Worm (Caenorhabditis elegans): ENCODE measurements around the gene parg-1.

Gene parg-1

DNA sequence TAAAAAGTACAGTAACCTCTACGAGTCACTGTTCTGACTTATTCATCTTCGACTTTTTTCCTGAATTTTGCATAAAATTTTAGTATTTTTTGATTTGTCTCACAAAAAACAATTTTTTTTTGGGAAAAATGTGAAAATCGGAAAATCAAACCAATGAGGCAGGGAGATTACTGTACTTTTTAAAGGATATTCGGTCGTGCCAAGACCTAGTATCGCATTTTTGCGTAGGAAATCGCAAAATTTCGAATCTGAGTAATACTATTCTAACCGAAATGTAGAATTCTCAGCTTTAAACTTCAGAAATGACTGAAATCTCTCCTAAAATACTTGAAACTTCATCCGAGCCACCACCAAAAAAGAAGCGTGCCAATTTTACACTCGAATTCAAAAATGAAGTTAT, 8.3 kb upstream of the parg-1 start, which contains the start of gene F21D5.4:
TSS of gene F21D5.4 (plus strand) at position 301 of the 400 bp plus-strand sequence.
- no peak for TF ChIP-seq elt-1 (tag; optimal IDR thresholded peaks at IDR 0.05; ENCODE audit: borderline replicate concordance, insufficient read depth)
- TF ChIP-seq nhr-2 (tag; optimal IDR thresholded peaks at IDR 0.05): no peak
- TF ChIP-seq lsy-2 (tag; optimal IDR thresholded peaks at IDR 0.05): no peak
- no peak for TF ChIP-seq unc-120 (tag; optimal IDR thresholded peaks at IDR 0.05; ENCODE audit: poor library complexity, severe bottlenecking)
- no peak for TF ChIP-seq lin-32 (GFP tag; optimal IDR thresholded peaks at IDR 0.05)
- TF ChIP-seq lin-13 (tag; optimal IDR thresholded peaks at IDR 0.05): no peak
- no peak for TF ChIP-seq drap-1 (GFP tag; optimal IDR thresholded peaks at IDR 0.05)
- TF ChIP-seq hlh-1 (tag; optimal IDR thresholded peaks at IDR 0.05): no peak

DNA sequence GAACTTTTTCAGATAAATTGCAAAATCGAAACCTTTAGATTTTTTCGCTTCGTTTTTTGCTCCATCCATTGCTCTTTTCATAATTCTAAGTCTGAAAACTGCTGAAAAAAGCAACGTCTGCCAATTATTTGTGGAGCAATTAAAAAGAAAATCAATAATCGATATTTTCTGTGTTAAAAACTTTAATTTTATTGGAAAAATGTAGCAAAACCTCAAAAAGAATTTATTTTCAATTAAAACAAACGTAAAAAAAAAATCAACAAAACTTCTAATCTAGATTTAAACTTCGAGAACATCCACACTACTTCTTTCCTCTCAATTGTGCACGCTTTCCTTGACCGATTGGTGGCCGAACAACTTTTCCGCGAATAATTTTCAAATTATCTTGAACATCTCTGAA, 6.8 kb upstream of the parg-1 start, which contains the start of gene F21D5.5:
TSS of gene F21D5.5 (minus strand) at position 101 of the 400 bp plus-strand sequence.
- no peak for TF ChIP-seq unc-120 (tag; optimal IDR thresholded peaks at IDR 0.05; ENCODE audit: poor library complexity, severe bottlenecking)
- no peak for TF ChIP-seq lsy-2 (tag; optimal IDR thresholded peaks at IDR 0.05)
- TF ChIP-seq pha-4 (tag; optimal IDR thresholded peaks at IDR 0.05): no peak
- TF ChIP-seq ceh-83 (GFP tag; optimal IDR thresholded peaks at IDR 0.05): no peak
- TF ChIP-seq bed-3 (GFP tag; optimal IDR thresholded peaks at IDR 0.05): no peak
- no peak for TF ChIP-seq nhr-237 (tag; optimal IDR thresholded peaks at IDR 0.05)
- TF ChIP-seq unc-39 (tag; optimal IDR thresholded peaks at IDR 0.05): no peak
- no peak for TF ChIP-seq ztf-11 (tag; optimal IDR thresholded peaks at IDR 0.05)

ce11 chrIV:8739926-8740325, 6.1 kb upstream of the parg-1 start, which contains the start of gene mrps-33:
Gene mrps-33 (minus strand): TSS chrIV:8740026.
- TF ChIP-seq mls-2 (tag; optimal IDR thresholded peaks at IDR 0.05) (no peak), sptf-1 (tag; optimal IDR thresholded peaks at IDR 0.05) (no peak), ceh-43 (GFP tag; optimal IDR thresholded peaks at IDR 0.05) (no peak), ham-2 (GFP tag; optimal IDR thresholded peaks at IDR 0.05) (no peak)

DNA sequence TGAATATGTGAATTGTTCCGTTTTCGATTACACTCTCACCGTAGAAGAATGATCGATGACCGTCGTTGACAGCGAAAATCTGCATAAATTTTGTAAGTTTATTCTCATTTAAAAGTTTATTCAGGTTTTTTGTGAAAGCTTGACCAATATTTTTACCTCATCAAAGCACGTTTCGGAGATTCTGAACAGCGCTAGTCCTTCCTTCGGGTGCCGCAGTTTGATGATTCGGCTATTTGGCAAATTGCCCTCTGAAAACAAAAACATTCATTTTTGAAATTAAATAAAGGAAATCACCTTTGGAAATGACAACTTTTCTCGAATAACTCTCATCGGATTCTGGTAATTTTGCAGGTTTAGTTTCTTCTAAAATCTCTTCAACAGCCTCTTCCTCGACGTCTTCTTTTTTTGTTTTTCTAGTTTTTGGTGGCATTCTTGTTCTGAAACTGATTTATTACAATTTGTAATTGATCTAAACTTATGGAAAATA, 5.1 kb upstream of the parg-1 start, which contains the start of gene F21D5.6:
TSS of gene F21D5.6 (minus strand) at position 437 of the 487 bp plus-strand sequence.
- TF ChIP-seq cnd-1 (tag; optimal IDR thresholded peaks at IDR 0.05) (no peak), blmp-1 (tag; optimal IDR thresholded peaks at IDR 0.05) (no peak), sptf-1 (tag; optimal IDR thresholded peaks at IDR 0.05) (no peak), unc-39 (tag; optimal IDR thresholded peaks at IDR 0.05) (no peak)

DNA sequence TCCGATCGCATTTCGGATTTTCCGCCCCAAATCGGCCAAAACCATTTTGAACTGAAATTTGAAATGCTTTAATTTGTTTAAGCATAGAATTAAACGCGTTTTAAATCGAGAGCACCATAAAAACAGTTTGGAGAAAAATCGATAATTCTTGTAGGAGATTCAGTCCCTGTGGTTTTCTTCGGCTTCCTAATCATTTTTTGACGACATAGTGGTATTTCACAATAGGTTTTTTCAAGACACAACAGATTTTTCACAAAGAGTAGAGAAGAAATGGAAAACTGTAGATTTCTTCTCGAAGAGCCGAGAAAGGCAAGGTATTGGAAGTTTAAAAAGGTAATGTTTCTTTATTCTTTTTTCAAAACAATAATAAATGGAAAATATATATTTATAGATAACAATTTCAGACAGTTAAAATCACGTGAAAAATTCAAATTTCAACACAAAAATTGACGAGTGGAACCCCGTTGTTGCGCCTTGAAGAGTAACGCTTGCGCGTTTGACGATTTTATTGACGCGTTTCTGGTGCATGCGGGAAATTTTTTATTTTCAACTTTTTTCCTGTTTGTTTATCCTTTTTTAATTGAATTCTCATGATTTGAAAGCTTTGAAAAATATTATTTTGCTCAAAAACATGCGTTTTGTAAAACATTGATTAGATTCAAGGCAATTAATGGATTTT, 2.3 kb upstream of the parg-1 start, which contains the start of gene F21D5.7:
TSS of gene F21D5.7 (minus strand) at position 51 of the 679 bp plus-strand sequence.
- TF ChIP-seq mep-1 (tag; optimal IDR thresholded peaks at IDR 0.05): peak; percentile 49
- peak; percentile 31 for TF ChIP-seq sptf-1 (tag; optimal IDR thresholded peaks at IDR 0.05)
- no peak for TF ChIP-seq lin-32 (GFP tag; optimal IDR thresholded peaks at IDR 0.05)
- peak; percentile 33 for TF ChIP-seq nhr-237 (tag; optimal IDR thresholded peaks at IDR 0.05)
- TF ChIP-seq lin-13 (tag; optimal IDR thresholded peaks at IDR 0.05): peak; percentile 1
- TF ChIP-seq snpc-4 (tag; optimal IDR thresholded peaks at IDR 0.05): no peak
- peak; percentile 65 for TF ChIP-seq lsy-2 (tag; optimal IDR thresholded peaks at IDR 0.05)
- no peak for TF ChIP-seq unc-62 (GFP tag; optimal IDR thresholded peaks at IDR 0.05)
- peak; percentile 28 for TF ChIP-seq ces-1 (GFP tag; optimal IDR thresholded peaks at IDR 0.05)
- peak; percentile 36 for TF ChIP-seq pha-4 (tag; optimal IDR thresholded peaks at IDR 0.05)

DNA sequence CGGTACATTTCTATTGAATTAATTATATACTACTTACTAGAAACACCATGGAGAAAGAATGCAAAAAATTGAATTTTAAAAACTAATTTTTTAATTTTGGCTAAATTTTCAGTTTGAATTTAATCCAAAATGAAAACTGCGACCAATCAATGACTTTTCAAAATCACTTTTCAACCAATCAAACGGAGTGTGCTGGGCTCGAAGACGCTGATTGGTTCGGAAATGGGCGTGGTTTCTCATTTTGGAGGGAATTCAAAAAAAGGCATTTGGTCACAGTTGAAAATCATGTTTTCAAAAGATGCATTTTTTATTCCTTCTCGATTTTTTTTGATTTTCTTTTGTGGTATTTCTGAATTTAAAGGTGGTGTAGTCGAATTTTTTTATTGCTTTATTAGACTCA, 2.9 kb downstream of the parg-1 start:
- no peak for TF ChIP-seq ces-1 (GFP tag; optimal IDR thresholded peaks at IDR 0.05)
- no peak for TF ChIP-seq nhr-76 (tag; optimal IDR thresholded peaks at IDR 0.05)
- no peak for TF ChIP-seq unc-39 (tag; optimal IDR thresholded peaks at IDR 0.05)
- TF ChIP-seq M03D4.4 (tag; optimal IDR thresholded peaks at IDR 0.05): no peak
- no peak for TF ChIP-seq ceh-43 (GFP tag; optimal IDR thresholded peaks at IDR 0.05)
- no peak for TF ChIP-seq nhr-2 (tag; optimal IDR thresholded peaks at IDR 0.05)
- no peak for TF ChIP-seq lin-32 (GFP tag; optimal IDR thresholded peaks at IDR 0.05)

ce11 chrIV:8752492-8752891, 6.4 kb downstream of the parg-1 start:
- TF ChIP-seq ceh-39 (tag; optimal IDR thresholded peaks at IDR 0.05) (no peak), mab-5 (tag; optimal IDR thresholded peaks at IDR 0.05) (no peak), cnd-1 (tag; optimal IDR thresholded peaks at IDR 0.05) (no peak), ham-2 (GFP tag; optimal IDR thresholded peaks at IDR 0.05) (no peak), nhr-12 (tag; optimal IDR thresholded peaks at IDR 0.05) (no peak), ceh-43 (GFP tag; optimal IDR thresholded peaks at IDR 0.05) (no peak), snpc-4 (tag; optimal IDR thresholded peaks at IDR 0.05) (no peak), nhr-2 (tag; optimal IDR thresholded peaks at IDR 0.05) (no peak), pha-4 (tag; optimal IDR thresholded peaks at IDR 0.05) (no peak), tbx-8 (GFP tag; optimal IDR thresholded peaks at IDR 0.05) (no peak), nhr-28 (tag; optimal IDR thresholded peaks at IDR 0.05) (no peak), nhr-76 (tag; optimal IDR thresholded peaks at IDR 0.05) (no peak), M03D4.4 (tag; optimal IDR thresholded peaks at IDR 0.05) (no peak), ztf-11 (tag; optimal IDR thresholded peaks at IDR 0.05) (no peak), lsy-2 (tag; optimal IDR thresholded peaks at IDR 0.05) (no peak)

Data from whole organism, mixed stage, embryonic.